Fruit fly (Drosophila melanogaster) whole organism, embryonic: Measurements from ENCODE around the gene CG42814.

Experiments used
- Ada2b ChIP-seq: fragments of 200-800 bp; sonication (Bioruptor generic); IDR thresholded peaks from 2 replicates; pipeline ENCODE4 v1.3.6; 2022; ENCODE audit warnings: missing biosample characterization, missing genetic modification characterization
- CG11247 ChIP-seq: fragments of 200-800 bp; sonication (Bioruptor generic); IDR thresholded peaks from 2 replicates; pipeline ENCODE4 v1.3.6; 2022; ENCODE audit warnings: missing biosample characterization, missing genetic modification characterization
- CG11695 ChIP-seq: fragments of 200-800 bp; sonication (Bioruptor generic); IDR thresholded peaks from 3 replicates; pipeline ENCODE4 v1.3.6; 2022; ENCODE audit warnings: missing biosample characterization, missing genetic modification characterization
- CG13424 ChIP-seq: fragments of 200-800 bp; sonication (Bioruptor generic); optimal IDR thresholded peaks from 2 replicates; lab custom pipeline; 2019; ENCODE audit warnings: missing biosample characterization, mild to moderate bottlenecking, missing genetic modification characterization, moderate library complexity
- CG13775 ChIP-seq: fragments of 200-800 bp; sonication (Bioruptor generic); optimal IDR thresholded peaks from 3 replicates; lab custom pipeline; 2017; ENCODE audit warnings: missing biosample characterization, mild to moderate bottlenecking, missing genetic modification characterization
- CG15073 ChIP-seq: fragments of 200-800 bp; sonication (Bioruptor generic); optimal IDR thresholded peaks from 2 replicates; lab custom pipeline; 2016; ENCODE audit warnings: missing biosample characterization, missing genetic modification characterization
- CG15514 ChIP-seq: fragments of 200-800 bp; sonication (Bioruptor generic); optimal IDR thresholded peaks from 3 replicates; lab custom pipeline; 2017; ENCODE audit warnings: missing biosample characterization, missing genetic modification characterization, mild to moderate bottlenecking, moderate library complexity, missing genetic modification reagents
- CG15601 ChIP-seq: fragments of 200-800 bp; sonication (Bioruptor generic); optimal IDR thresholded peaks from 3 replicates; lab custom pipeline; 2019; ENCODE audit warnings: missing biosample characterization, mild to moderate bottlenecking, missing genetic modification characterization, moderate library complexity
- CG17359 ChIP-seq: fragments of 200-800 bp; sonication (Bioruptor generic); optimal IDR thresholded peaks from 3 replicates; lab custom pipeline; 2018; ENCODE audit warnings: missing biosample characterization, mild to moderate bottlenecking, missing genetic modification characterization, moderate library complexity
- CG17361 ChIP-seq: fragments of 200-800 bp; sonication (Bioruptor generic); IDR thresholded peaks from 3 replicates; pipeline ENCODE4 v1.3.6; 2022; ENCODE audit warnings: missing biosample characterization, missing genetic modification characterization
- CG18262 ChIP-seq: fragments of 200-800 bp; optimal IDR thresholded peaks from 3 replicates; lab custom pipeline; 2019; ENCODE audit warnings: missing biosample characterization, mild to moderate bottlenecking, missing genetic modification characterization, moderate library complexity
- CG30431 ChIP-seq: fragments of 200-800 bp; sonication (Bioruptor generic); optimal IDR thresholded peaks from 2 replicates; lab custom pipeline; 2017; ENCODE audit warnings: missing biosample characterization, missing genetic modification characterization
- CG32767 ChIP-seq: fragments of 200-800 bp; sonication (Bioruptor generic); IDR thresholded peaks from 2 replicates; pipeline ENCODE4 v1.3.6; 2022; ENCODE audit warnings: missing biosample characterization, missing genetic modification characterization
- CG3281 ChIP-seq: fragments of 200-800 bp; sonication (Bioruptor generic); optimal IDR thresholded peaks from 3 replicates; lab custom pipeline; 2017; ENCODE audit warnings: missing biosample characterization, mild to moderate bottlenecking, missing genetic modification characterization
- CG3847 ChIP-seq: fragments of 200-800 bp; sonication (Bioruptor generic); IDR thresholded peaks from 2 replicates; pipeline ENCODE4 v1.3.6; 2022; ENCODE audit warnings: missing biosample characterization, missing genetic modification characterization
- CG6689 ChIP-seq: fragments of 200-800 bp; sonication (Bioruptor generic); IDR thresholded peaks from 2 replicates; pipeline ENCODE4 v1.3.6; 2022; ENCODE audit warnings: missing biosample characterization, missing genetic modification characterization
- CG8924 ChIP-seq: fragments of 200-800 bp; optimal IDR thresholded peaks from 3 replicates; lab custom pipeline; 2019; ENCODE audit warnings: missing biosample characterization, mild to moderate bottlenecking, missing genetic modification characterization, moderate library complexity
- CG9215 ChIP-seq: fragments of 200-800 bp; sonication (Bioruptor generic); IDR thresholded peaks from 2 replicates; pipeline ENCODE4 v1.3.6; 2022; ENCODE audit warnings: missing biosample characterization, missing genetic modification characterization
- CG9437 ChIP-seq: fragments of 200-800 bp; sonication (Bioruptor generic); optimal IDR thresholded peaks from 2 replicates; lab custom pipeline; 2018; ENCODE audit warnings: missing biosample characterization, mild to moderate bottlenecking, missing genetic modification characterization
- CG9932 ChIP-seq: fragments of 200-800 bp; sonication (Bioruptor generic); IDR thresholded peaks from 2 replicates; pipeline ENCODE4 v1.3.6; 2022; ENCODE audit warnings: missing biosample characterization, missing genetic modification characterization
- Doc3 ChIP-seq: fragments of 200-800 bp; sonication (Bioruptor generic); IDR thresholded peaks from 3 replicates; pipeline ENCODE4 v1.3.6; 2022; ENCODE audit warnings: missing biosample characterization, missing genetic modification characterization; ENCODE audit not compliant: partially characterized antibody
- E2f1 ChIP-seq: fragments of 200-800 bp; sonication (Bioruptor generic); IDR thresholded peaks from 2 replicates; pipeline ENCODE4 v1.3.6; 2022; ENCODE audit warnings: missing biosample characterization, missing genetic modification characterization
- Eip74EF ChIP-seq, 2 experiments: fragments of 200-800 bp in 1 of 2; fragments of >200 bp in 1 of 2; sonication (Bioruptor generic) in 1 of 2; optimal IDR thresholded peaks; 2 replicates each; lab custom pipeline; 2017 to 2019; ENCODE audit warnings: missing biosample characterization in 2 of 2, missing genetic modification characterization in 2 of 2, mild to moderate bottlenecking in 1 of 2, moderate library complexity in 1 of 2
- MESR4 ChIP-seq: fragments of 200-800 bp; sonication (Bioruptor generic); optimal IDR thresholded peaks from 2 replicates; lab custom pipeline; 2018; ENCODE audit warnings: missing biosample characterization, mild to moderate bottlenecking, missing genetic modification characterization, moderate library complexity
- Pdp1 ChIP-seq, 2 experiments: fragments of 200-800 bp; sonication (Bioruptor generic); optimal IDR thresholded peaks; 3 replicates each; lab custom pipeline; 2016; ENCODE audit warnings: missing biosample characterization in 2 of 2, missing genetic modification characterization in 2 of 2, mild to moderate bottlenecking in 1 of 2, moderate library complexity in 1 of 2
- Ptx1 ChIP-seq: fragments of 200-800 bp; sonication (Bioruptor generic); IDR thresholded peaks from 2 replicates; pipeline ENCODE4 v1.3.6; 2022; ENCODE audit warnings: missing biosample characterization, missing genetic modification characterization
- Rx ChIP-seq: fragments of 200-800 bp; sonication (Bioruptor generic); IDR thresholded peaks from 2 replicates; pipeline ENCODE4 v1.3.6; 2022; ENCODE audit warnings: missing biosample characterization, missing genetic modification characterization
- Sox100B ChIP-seq: fragments of 200-800 bp; sonication (Bioruptor generic); optimal IDR thresholded peaks from 3 replicates; lab custom pipeline; 2018; ENCODE audit warnings: missing biosample characterization, mild to moderate bottlenecking, missing genetic modification characterization
- Ssrp ChIP-seq: fragments of 200-800 bp; sonication (Bioruptor generic); optimal IDR thresholded peaks from 2 replicates; lab custom pipeline; 2018; ENCODE audit warnings: missing biosample characterization, mild to moderate bottlenecking, missing genetic modification characterization, moderate library complexity
- Stat92E ChIP-seq, 3 experiments: fragments of >200 bp in 2 of 3; fragments of 200-800 bp in 1 of 3; sonication (Bioruptor generic) in 1 of 3; optimal IDR thresholded peaks; 2 replicates each; lab custom pipeline; 2017 to 2019; ENCODE audit warnings: missing biosample characterization in 3 of 3, missing genetic modification characterization in 3 of 3, mild to moderate bottlenecking in 1 of 3, moderate library complexity in 1 of 3
- bab2 ChIP-seq: fragments of 200-800 bp; sonication (Bioruptor generic); optimal IDR thresholded peaks from 2 replicates; lab custom pipeline; 2016; ENCODE audit warnings: missing biosample characterization, missing genetic modification characterization
- caup ChIP-seq: fragments of 200-800 bp; sonication (Bioruptor generic); optimal IDR thresholded peaks from 3 replicates; lab custom pipeline; 2017; ENCODE audit warnings: missing biosample characterization, mild to moderate bottlenecking, missing genetic modification characterization, moderate library complexity; ENCODE audit not compliant: severe bottlenecking
- croc ChIP-seq: fragments of 200-800 bp; sonication (Bioruptor generic); conservative IDR thresholded peaks from 3 replicates; pipeline ENCODE4 v1.3.6; 2022; ENCODE audit warnings: missing biosample characterization, missing genetic modification characterization
- dati ChIP-seq: fragments of 200-800 bp; sonication (Bioruptor generic); IDR thresholded peaks from 2 replicates; pipeline ENCODE4 v1.3.6; 2022; ENCODE audit warnings: missing biosample characterization, missing genetic modification characterization
- esg ChIP-seq: fragments of 200-800 bp; sonication (Bioruptor generic); conservative IDR thresholded peaks from 2 replicates; pipeline ENCODE4 v1.3.6; 2022; ENCODE audit warnings: missing biosample characterization, missing genetic modification characterization
- gcm ChIP-seq: fragments of 200-800 bp; sonication (Bioruptor generic); optimal IDR thresholded peaks from 2 replicates; lab custom pipeline; 2019; ENCODE audit warnings: missing biosample characterization, mild to moderate bottlenecking, missing genetic modification characterization, moderate library complexity
- grau ChIP-seq: fragments of 200-800 bp; optimal IDR thresholded peaks from 3 replicates; lab custom pipeline; 2019; ENCODE audit warnings: missing biosample characterization, mild to moderate bottlenecking, missing genetic modification characterization, moderate library complexity
- grn ChIP-seq: fragments of 200-800 bp; sonication (Bioruptor generic); optimal IDR thresholded peaks from 3 replicates; lab custom pipeline; 2017; ENCODE audit warnings: missing biosample characterization, missing genetic modification characterization
- hkb ChIP-seq, 2 experiments: fragments of 200-800 bp in 1 of 2; fragments of >200 bp in 1 of 2; sonication (Bioruptor generic) in 1 of 2; IDR thresholded peaks in 1 of 2; optimal IDR thresholded peaks in 1 of 2; 2 replicates each; pipeline versions ENCODE4 v1.3.6 to Lab custom; 2017 to 2022; ENCODE audit warnings: missing biosample characterization in 1 of 2, missing genetic modification characterization in 1 of 2
- jing ChIP-seq: fragments of 200-800 bp; sonication (Bioruptor generic); optimal IDR thresholded peaks from 2 replicates; lab custom pipeline; 2018; ENCODE audit warnings: missing biosample characterization, mild to moderate bottlenecking, missing genetic modification characterization
- jumu ChIP-seq: fragments of 200-800 bp; sonication (Bioruptor generic); optimal IDR thresholded peaks from 3 replicates; lab custom pipeline; 2016; ENCODE audit warnings: missing biosample characterization, missing genetic modification characterization
- lab ChIP-seq: fragments of 200-800 bp; sonication (Bioruptor generic); optimal IDR thresholded peaks from 3 replicates; lab custom pipeline; 2017; ENCODE audit warnings: missing biosample characterization, missing genetic modification characterization, mild to moderate bottlenecking, moderate library complexity, missing genetic modification reagents
- lilli ChIP-seq: fragments of 200-800 bp; sonication (Bioruptor generic); optimal IDR thresholded peaks from 3 replicates; lab custom pipeline; 2016; ENCODE audit warnings: missing biosample characterization, missing genetic modification characterization
- mirr ChIP-seq: fragments of 200-800 bp; sonication (Bioruptor generic); optimal IDR thresholded peaks from 3 replicates; lab custom pipeline; 2018; ENCODE audit warnings: missing biosample characterization, mild to moderate bottlenecking, missing genetic modification characterization
- mld ChIP-seq: fragments of 200-800 bp; sonication (Bioruptor generic); IDR thresholded peaks from 3 replicates; pipeline ENCODE4 v1.3.6; 2022; ENCODE audit warnings: missing biosample characterization, missing genetic modification characterization; ENCODE audit not compliant: partially characterized antibody
- prd ChIP-seq, 3 experiments: fragments of >200 bp in 2 of 3; fragments of 200-800 bp in 1 of 3; sonication (Bioruptor generic) in 1 of 3; optimal IDR thresholded peaks in 2 of 3; IDR thresholded peaks in 1 of 3; 2 replicates in 2 of 3; 3 replicates in 1 of 3; pipeline versions ENCODE4 v1.3.6 to Lab custom; 2017 to 2022; ENCODE audit warnings: missing biosample characterization in 1 of 3, missing genetic modification characterization in 1 of 3
- ro ChIP-seq: fragments of 200-800 bp; sonication (Bioruptor generic); IDR thresholded peaks from 2 replicates; pipeline ENCODE4 v1.3.6; 2022; ENCODE audit warnings: missing biosample characterization, missing genetic modification characterization
- tgo ChIP-seq: fragments of 200-800 bp; sonication (Bioruptor generic); IDR thresholded peaks from 3 replicates; pipeline ENCODE4 v1.3.6; 2022; ENCODE audit warnings: missing biosample characterization, missing genetic modification characterization

Gene CG42814

dm6 chr3R:27246264-27246663, 17.0 kb upstream of the CG42814 start (continued):
- TF ChIP-seq Stat92E (GFP tag; optimal IDR thresholded peaks at IDR 0.05; lab: Kevin White, UChicago): peak in 1 of 3 experiments; percentile 44
- TF ChIP-seq CG11695 (GFP tag; lab: Robert Waterston, UW): peak; percentile 89; the same call in 2 of the 3 replicates
- TF ChIP-seq gcm (GFP tag; lab: Kevin White, UChicago): peak; percentile 93
- TF ChIP-seq hkb (optimal IDR thresholded peaks at IDR 0.05; lab: Kevin White, UChicago): no peak
- TF ChIP-seq hkb (GFP tag; IDR thresholded peaks at IDR 0.05; lab: Robert Waterston, UW): 0 out of 2 replicates have a peak, but pooled peaks have one; percentile 61
- TF ChIP-seq grn (GFP tag; lab: Kevin White, UChicago): no peak
- peak; percentile 88 for TF ChIP-seq CG15601
- peak; percentile 71 for TF ChIP-seq caup
- TF ChIP-seq Ada2b: no peak
- peak; percentile 94 for TF ChIP-seq CG17361 (GFP tag; lab: Robert Waterston, UW)
- peak; percentile 91 for TF ChIP-seq grau
- TF ChIP-seq jing (GFP tag; lab: Kevin White, UChicago): no peak
- peak; percentile 90 for TF ChIP-seq Sox100B (GFP tag; lab: Kevin White, UChicago)
- no peak for TF ChIP-seq mld (GFP tag; lab: Robert Waterston, UW)
- TF ChIP-seq esg (GFP tag; lab: Robert Waterston, UW): peak; percentile 68
- TF ChIP-seq CG8924: peak; percentile 94
- TF ChIP-seq Rx: no peak
- peak; percentile 69 for TF ChIP-seq Ptx1 (GFP tag; lab: Robert Waterston, UW)
- peak; percentile 51; the same call in 2 of the 3 replicates for TF ChIP-seq croc (GFP tag; lab: Robert Waterston, UW)
- TF ChIP-seq CG6689 (GFP tag; lab: Robert Waterston, UW): peak; percentile 79
- TF ChIP-seq mirr: no peak
- no peak for TF ChIP-seq CG11247 (GFP tag; lab: Robert Waterston, UW)
- TF ChIP-seq CG9437 (GFP tag; lab: Kevin White, UChicago): peak; percentile 82
- TF ChIP-seq dati (GFP tag; lab: Robert Waterston, UW): no peak
- peak; percentile 45 for TF ChIP-seq CG3847 (GFP tag; lab: Robert Waterston, UW)
- TF ChIP-seq CG3281 (GFP tag; lab: Kevin White, UChicago): peak; percentile 84
- peak; percentile 79 for TF ChIP-seq lab
- TF ChIP-seq Eip74EF (GFP tag; optimal IDR thresholded peaks at IDR 0.05; lab: Kevin White, UChicago): peak in 1 of 2 experiments; percentile 84
- peak; percentile 13; the same call in 1 of the 2 replicates for TF ChIP-seq ro (GFP tag; lab: Robert Waterston, UW)
- TF ChIP-seq Pdp1 (GFP tag; optimal IDR thresholded peaks at IDR 0.05; lab: Kevin White, UChicago): peak in 1 of 2 experiments; percentile 32
- TF ChIP-seq E2f1 (GFP tag; lab: Robert Waterston, UW): peak; percentile 57; the same call in 1 of the 2 replicates
- TF ChIP-seq CG15073: no peak
- TF ChIP-seq CG18262 (tag; lab: Kevin White, UChicago): peak; percentile 95
- TF ChIP-seq tgo (GFP tag; lab: Robert Waterston, UW): peak; percentile 65; the same call in 2 of the 3 replicates
- TF ChIP-seq CG13424: peak; percentile 93
- no peak for TF ChIP-seq bab2 (GFP tag; lab: Kevin White, UChicago)
- peak; percentile 83 for TF ChIP-seq CG17359
- peak; percentile 57; the same call in 1 of the 2 replicates for TF ChIP-seq CG32767 (GFP tag; lab: Robert Waterston, UW)
- no peak for TF ChIP-seq Doc3 (GFP tag; lab: Robert Waterston, UW)
- TF ChIP-seq CG9215: 0 out of 2 replicates have a peak, but pooled peaks have one; percentile 19
- TF ChIP-seq CG15514 (GFP tag; lab: Kevin White, UChicago): peak; percentile 47
- TF ChIP-seq jumu (GFP tag; lab: Kevin White, UChicago): no peak
- TF ChIP-seq CG13775 (GFP tag; lab: Kevin White, UChicago): peak; percentile 52
- TF ChIP-seq CG9932 (GFP tag; lab: Robert Waterston, UW): peak; percentile 36; the same call in 1 of the 2 replicates
- TF ChIP-seq lilli (GFP tag; lab: Kevin White, UChicago): peak; percentile 1
- no peak for TF ChIP-seq prd (optimal IDR thresholded peaks at IDR 0.05; lab: Kevin White, UChicago)
- peak; percentile 5; the same call in 1 of the 3 replicates for TF ChIP-seq prd (GFP tag; IDR thresholded peaks at IDR 0.05; lab: Robert Waterston, UW)
- TF ChIP-seq MESR4 (GFP tag; lab: Kevin White, UChicago): no peak
- peak; percentile 83 for TF ChIP-seq Ssrp (tag; lab: Kevin White, UChicago)
- peak; percentile 12 for TF ChIP-seq CG30431 (GFP tag; lab: Kevin White, UChicago)
